Fruit fly (Drosophila melanogaster) whole organism, wandering third instar larva: ENCODE measurements around the gene sloth1.

ENCODE experiments used
- Abd-B ChIP-seq: fragments of >200 bp; optimal IDR thresholded peaks from 2 replicates; lab custom pipeline; 2017; ENCODE audit warnings: missing biosample characterization, missing genetic modification characterization
- CG32264 ChIP-seq: fragments of 200-800 bp; sonication (Bioruptor generic); optimal IDR thresholded peaks from 2 replicates; lab custom pipeline; 2016; ENCODE audit warnings: missing biosample characterization, missing genetic modification characterization
- CG9705 ChIP-seq: fragments of 200-800 bp; sonication (Bioruptor generic); optimal IDR thresholded peaks from 2 replicates; lab custom pipeline; 2018; ENCODE audit warnings: missing biosample characterization, mild to moderate bottlenecking, missing genetic modification characterization
- CrebA ChIP-seq: fragments of 200-800 bp; sonication (Bioruptor generic); optimal IDR thresholded peaks from 2 replicates; lab custom pipeline; 2016; ENCODE audit warnings: missing biosample characterization, mild to moderate bottlenecking, missing genetic modification characterization, borderline replicate concordance
- Dfd ChIP-seq: fragments of >200 bp; optimal IDR thresholded peaks from 2 replicates; lab custom pipeline; 2017; ENCODE audit warnings: missing biosample characterization, missing genetic modification characterization
- Dif ChIP-seq: fragments of 200-275, 200-300 bp; sonication (Bioruptor generic); optimal IDR thresholded peaks from 2 replicates; lab custom pipeline; 2018; ENCODE audit warnings: missing biosample characterization, missing genetic modification characterization; ENCODE audit not compliant: partially characterized antibody
- GATAd ChIP-seq: sonication (Bioruptor generic); optimal IDR thresholded peaks from 2 replicates; lab custom pipeline; 2016; ENCODE audit warnings: missing biosample characterization, missing genetic modification characterization
- HLH106 ChIP-seq: fragments of 200-800 bp; optimal IDR thresholded peaks from 3 replicates; lab custom pipeline; 2019; ENCODE audit warnings: missing biosample characterization, mild to moderate bottlenecking, missing genetic modification characterization, moderate library complexity
- Hnf4 ChIP-seq: fragments of 200-800 bp; sonication (Bioruptor generic); optimal IDR thresholded peaks from 2 replicates; lab custom pipeline; 2016; ENCODE audit warnings: missing biosample characterization, mild to moderate bottlenecking, missing genetic modification characterization
- Hr78 ChIP-seq: fragments of >200 bp; optimal IDR thresholded peaks from 2 replicates; lab custom pipeline; 2017; ENCODE audit warnings: missing biosample characterization, missing genetic modification characterization
- Hr83 ChIP-seq: fragments of 200-300 bp; sonication (Bioruptor generic); optimal IDR thresholded peaks from 2 replicates; lab custom pipeline; 2016; ENCODE audit warnings: missing biosample characterization, mild to moderate bottlenecking, missing genetic modification characterization, moderate library complexity; ENCODE audit not compliant: poor library complexity, severe bottlenecking
- Jra ChIP-seq: sonication (Bioruptor generic); optimal IDR thresholded peaks from 2 replicates; lab custom pipeline; 2016; ENCODE audit warnings: missing biosample characterization, missing genetic modification characterization
- Mio ChIP-seq: sonication (Bioruptor generic); optimal IDR thresholded peaks from 2 replicates; lab custom pipeline; 2016; ENCODE audit warnings: missing biosample characterization, missing genetic modification characterization
- Myc ChIP-seq: fragments of >200 bp; optimal IDR thresholded peaks from 2 replicates; lab custom pipeline; 2017
- N ChIP-seq: fragments of >200 bp; optimal IDR thresholded peaks from 2 replicates; lab custom pipeline; 2018; ENCODE audit warnings: missing biosample characterization, missing external identifiers, missing genetic modification characterization
- OdsH ChIP-seq: fragments of 200-800 bp; sonication (Bioruptor generic); optimal IDR thresholded peaks from 2 replicates; lab custom pipeline; 2016; ENCODE audit warnings: missing biosample characterization, mild to moderate bottlenecking, missing genetic modification characterization
- Rel ChIP-seq, 2 experiments: fragments of 200-800 bp; sonication (Bioruptor generic) in 1 of 2; optimal IDR thresholded peaks; 2 replicates in 1 of 2; 3 replicates in 1 of 2; lab custom pipeline; 2016 to 2019; ENCODE audit warnings: mild to moderate bottlenecking in 2 of 2, missing biosample characterization in 2 of 2, missing genetic modification characterization in 2 of 2, moderate library complexity in 1 of 2
- Sp1 ChIP-seq: fragments of 200-800 bp; sonication (Bioruptor generic); optimal IDR thresholded peaks from 3 replicates; lab custom pipeline; 2019; ENCODE audit warnings: missing biosample characterization, mild to moderate bottlenecking, missing genetic modification characterization, moderate library complexity
- Vsx2 ChIP-seq: fragments of 200-300, 225-300 bp; sonication (Bioruptor generic); optimal IDR thresholded peaks from 2 replicates; lab custom pipeline; 2018; ENCODE audit warnings: missing biosample characterization, missing genetic modification characterization; ENCODE audit not compliant: partially characterized antibody
- br ChIP-seq: fragments of 200-800 bp; sonication (Bioruptor generic); optimal IDR thresholded peaks from 2 replicates; lab custom pipeline; 2016; ENCODE audit warnings: missing biosample characterization, missing genetic modification characterization
- brk ChIP-seq: fragments of 200-800 bp; sonication (Bioruptor generic); optimal IDR thresholded peaks from 2 replicates; lab custom pipeline; 2016; ENCODE audit warnings: missing biosample characterization, mild to moderate bottlenecking, missing genetic modification characterization
- dl ChIP-seq, 2 experiments: fragments of 175-275, 200-275 bp in 1 of 2; fragments of 200-275 bp in 1 of 2; sonication (Bioruptor generic); optimal IDR thresholded peaks; lab custom pipeline; 2018; ENCODE audit warnings: mild to moderate bottlenecking in 2 of 2, missing biosample characterization in 2 of 2, missing genetic modification characterization in 2 of 2, moderate library complexity in 2 of 2; ENCODE audit not compliant: partially characterized antibody in 2 of 2, insufficient read depth in 1 of 2
- dmrt93B ChIP-seq: fragments of 200-800 bp; sonication (Bioruptor generic); optimal IDR thresholded peaks from 2 replicates; lab custom pipeline; 2018; ENCODE audit warnings: missing biosample characterization, mild to moderate bottlenecking, missing genetic modification characterization
- dsf ChIP-seq: sonication (Bioruptor generic); optimal IDR thresholded peaks from 2 replicates; lab custom pipeline; 2016; ENCODE audit warnings: missing biosample characterization, missing genetic modification characterization, borderline replicate concordance
- ey ChIP-seq: fragments of 200-800 bp; sonication (Bioruptor generic); optimal IDR thresholded peaks from 2 replicates; lab custom pipeline; 2016; ENCODE audit warnings: missing biosample characterization, missing genetic modification characterization
- foxo ChIP-seq, 2 experiments: fragments of 200-800 bp; sonication (Bioruptor generic); optimal IDR thresholded peaks; 2 replicates in 1 of 2; 3 replicates in 1 of 2; lab custom pipeline; 2016 to 2017; ENCODE audit warnings: missing biosample characterization in 2 of 2, missing genetic modification characterization in 2 of 2
- fru ChIP-seq: fragments of 200-800 bp; sonication (Bioruptor generic); optimal IDR thresholded peaks from 3 replicates; lab custom pipeline; 2016; ENCODE audit warnings: missing biosample characterization, mild to moderate bottlenecking, missing genetic modification characterization
- h ChIP-seq: fragments of 200-800 bp; sonication (Bioruptor generic); optimal IDR thresholded peaks from 3 replicates; lab custom pipeline; 2016; ENCODE audit warnings: missing biosample characterization, mild to moderate bottlenecking, missing genetic modification characterization
- jim ChIP-seq: fragments of 175-275, 200-325 bp; sonication (Bioruptor generic); optimal IDR thresholded peaks from 2 replicates; lab custom pipeline; 2016; ENCODE audit warnings: missing biosample characterization, mild to moderate bottlenecking, missing genetic modification characterization
- lola ChIP-seq: fragments of >200 bp; optimal IDR thresholded peaks from 2 replicates; lab custom pipeline; 2017; ENCODE audit warnings: missing biosample characterization, missing genetic modification characterization
- pan ChIP-seq: fragments of >200 bp; optimal IDR thresholded peaks from 2 replicates; lab custom pipeline; 2017
- psq ChIP-seq: fragments of 200-800 bp; sonication (Bioruptor generic); optimal IDR thresholded peaks from 3 replicates; lab custom pipeline; 2017; ENCODE audit warnings: missing biosample characterization, mild to moderate bottlenecking, missing genetic modification characterization, moderate library complexity
- rgr ChIP-seq: fragments of 200-800 bp; sonication (Bioruptor generic); optimal IDR thresholded peaks from 3 replicates; lab custom pipeline; 2016; ENCODE audit warnings: missing biosample characterization, mild to moderate bottlenecking, missing genetic modification characterization
- sage ChIP-seq: fragments of 200-800 bp; sonication (Bioruptor generic); optimal IDR thresholded peaks from 2 replicates; lab custom pipeline; 2016; ENCODE audit warnings: missing biosample characterization, mild to moderate bottlenecking, missing genetic modification characterization
- sv ChIP-seq: fragments of 200-800 bp; sonication (Bioruptor generic); optimal IDR thresholded peaks from 3 replicates; lab custom pipeline; 2016; ENCODE audit warnings: missing biosample characterization, missing genetic modification characterization
- tai ChIP-seq: sonication (Bioruptor generic); optimal IDR thresholded peaks from 2 replicates; lab custom pipeline; 2016; ENCODE audit warnings: missing biosample characterization, missing genetic modification characterization
- woc ChIP-seq: sonication (Bioruptor generic); optimal IDR thresholded peaks from 2 replicates; lab custom pipeline; 2016; ENCODE audit warnings: missing biosample characterization, mild to moderate bottlenecking, missing genetic modification characterization

sloth1 gene

DNA sequence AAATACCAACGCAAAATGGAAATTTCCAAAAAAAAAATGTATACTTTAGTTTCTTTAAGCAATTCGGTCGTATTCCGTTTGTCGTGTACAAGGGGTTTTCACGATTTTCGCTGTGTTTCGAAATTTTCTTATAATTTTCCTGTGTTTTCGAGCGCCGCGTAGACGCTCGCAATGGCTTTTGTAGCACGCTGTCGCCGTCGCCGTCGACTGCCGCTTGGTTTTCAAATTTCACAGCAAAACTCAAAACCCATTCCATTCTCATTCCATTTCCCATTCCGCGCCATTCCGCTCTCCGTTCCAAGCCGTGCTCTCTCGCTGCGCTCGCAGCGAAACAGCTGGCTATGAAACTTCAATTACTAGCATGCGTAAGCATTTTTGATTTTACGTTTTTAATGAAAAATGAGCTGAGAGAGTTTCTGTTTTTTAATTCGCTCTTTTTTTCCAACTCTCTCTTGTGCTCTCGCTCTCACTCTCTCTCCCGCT is 29.6 kb upstream of the sloth1 start (continued):
- TF ChIP-seq h (peak; percentile 8), jim (GFP tag; lab: Kevin White, UChicago) (no peak), rgr (peak; percentile 17), br (GFP tag; lab: Kevin White, UChicago) (peak; percentile 29), Dfd (no peak), Mio (GFP tag; lab: Kevin White, UChicago) (no peak)

DNA sequence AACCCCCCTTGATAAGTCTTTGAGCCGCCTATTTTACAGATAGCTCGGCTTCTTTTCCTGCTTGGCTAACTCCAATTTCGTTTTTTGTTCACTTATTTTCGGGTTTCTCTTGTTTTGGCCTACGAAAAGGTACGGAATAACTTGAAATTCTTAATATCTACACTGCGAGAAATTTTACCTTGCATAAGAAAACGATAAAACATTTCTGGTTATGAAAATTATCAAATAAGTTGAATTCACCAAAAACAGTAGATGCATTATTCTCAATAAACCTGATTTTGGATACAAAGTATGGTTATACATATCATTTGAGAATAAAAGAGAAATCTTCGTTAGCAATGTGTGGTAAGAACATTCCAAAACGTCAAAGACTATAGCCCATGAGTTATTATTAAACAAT is 29.1 kb upstream of the sloth1 start:
- TF ChIP-seq fru (peak; percentile 55), dl (GFP tag; optimal IDR thresholded peaks at IDR 0.05; lab: Kevin White, UChicago; ENCODE audit: insufficient read depth in 1 of 2, partially characterized antibody in 2 of 2) (no peak), woc (GFP tag; lab: Kevin White, UChicago) (peak; percentile 12), rgr (peak; percentile 24), pan (lab: Kevin White, UChicago) (no peak), Jra (GFP tag; lab: Kevin White, UChicago) (no peak), lola (GFP tag; lab: Kevin White, UChicago) (no peak), tai (peak; percentile 43), Sp1 (GFP tag; lab: Kevin White, UChicago) (peak; percentile 62), h (peak; percentile 9), sage (GFP tag; lab: Kevin White, UChicago) (no peak), Hnf4 (GFP tag; lab: Kevin White, UChicago) (peak; percentile 34), psq (GFP tag; lab: Kevin White, UChicago) (no peak), dsf (GFP tag; lab: Kevin White, UChicago) (no peak), Mio (GFP tag; lab: Kevin White, UChicago) (no peak), CG32264 (GFP tag; lab: Kevin White, UChicago) (no peak), CrebA (no peak), foxo (GFP tag; optimal IDR thresholded peaks at IDR 0.05; lab: Kevin White, UChicago) (peak in 1 of 2 experiments; percentile 27), Vsx2 (GFP tag; lab: Kevin White, UChicago) (no peak), HLH106 (peak; percentile 34), OdsH (GFP tag; lab: Kevin White, UChicago) (peak; percentile 2), brk (GFP tag; lab: Kevin White, UChicago) (no peak), sv (GFP tag; lab: Kevin White, UChicago) (no peak), Rel (GFP tag; optimal IDR thresholded peaks at IDR 0.05; lab: Kevin White, UChicago) (no peak), Rel (tag; optimal IDR thresholded peaks at IDR 0.05; lab: Kevin White, UChicago) (no peak), N (GFP tag; lab: Kevin White, UChicago) (no peak)

DNA sequence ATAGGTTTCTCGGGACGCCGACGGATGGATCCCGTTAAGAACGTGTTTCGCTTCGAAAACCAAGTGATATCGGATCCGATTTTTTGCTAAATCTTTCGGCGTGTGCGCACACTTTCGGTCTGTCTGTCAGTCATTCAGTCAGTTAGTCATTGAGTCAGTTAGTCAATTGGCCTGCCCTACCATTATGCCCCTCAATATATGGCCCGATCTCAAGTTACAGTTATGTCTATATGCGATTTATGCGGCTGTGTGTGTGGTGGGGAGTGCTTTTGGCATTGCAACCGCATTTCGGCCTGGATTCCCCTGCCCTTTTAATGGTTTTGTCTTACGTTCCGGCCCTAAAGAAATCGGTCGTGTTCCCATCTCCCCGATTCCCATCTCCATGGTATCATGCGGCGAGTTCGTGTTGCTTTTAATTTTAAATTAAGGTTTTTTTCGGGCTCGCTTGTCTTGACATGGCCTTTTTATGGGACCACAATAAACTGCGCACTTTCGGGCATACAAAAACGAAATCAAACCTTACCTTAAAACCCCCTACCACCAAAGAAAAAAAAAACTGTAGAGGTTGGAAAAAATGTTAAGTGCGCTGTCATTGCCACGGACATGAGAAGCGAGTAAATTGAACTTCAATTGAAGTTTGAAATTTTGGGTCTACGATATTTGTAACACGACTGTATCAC is 28.3 kb upstream of the sloth1 start:
- TF ChIP-seq h (no peak), dmrt93B (GFP tag; lab: Kevin White, UChicago) (no peak), dl (GFP tag; optimal IDR thresholded peaks at IDR 0.05; lab: Kevin White, UChicago; ENCODE audit: insufficient read depth in 1 of 2, partially characterized antibody in 2 of 2) (no peak), dsf (GFP tag; lab: Kevin White, UChicago) (no peak), Rel (GFP tag; optimal IDR thresholded peaks at IDR 0.05; lab: Kevin White, UChicago) (no peak), Rel (tag; optimal IDR thresholded peaks at IDR 0.05; lab: Kevin White, UChicago) (peak; percentile 11)

DNA sequence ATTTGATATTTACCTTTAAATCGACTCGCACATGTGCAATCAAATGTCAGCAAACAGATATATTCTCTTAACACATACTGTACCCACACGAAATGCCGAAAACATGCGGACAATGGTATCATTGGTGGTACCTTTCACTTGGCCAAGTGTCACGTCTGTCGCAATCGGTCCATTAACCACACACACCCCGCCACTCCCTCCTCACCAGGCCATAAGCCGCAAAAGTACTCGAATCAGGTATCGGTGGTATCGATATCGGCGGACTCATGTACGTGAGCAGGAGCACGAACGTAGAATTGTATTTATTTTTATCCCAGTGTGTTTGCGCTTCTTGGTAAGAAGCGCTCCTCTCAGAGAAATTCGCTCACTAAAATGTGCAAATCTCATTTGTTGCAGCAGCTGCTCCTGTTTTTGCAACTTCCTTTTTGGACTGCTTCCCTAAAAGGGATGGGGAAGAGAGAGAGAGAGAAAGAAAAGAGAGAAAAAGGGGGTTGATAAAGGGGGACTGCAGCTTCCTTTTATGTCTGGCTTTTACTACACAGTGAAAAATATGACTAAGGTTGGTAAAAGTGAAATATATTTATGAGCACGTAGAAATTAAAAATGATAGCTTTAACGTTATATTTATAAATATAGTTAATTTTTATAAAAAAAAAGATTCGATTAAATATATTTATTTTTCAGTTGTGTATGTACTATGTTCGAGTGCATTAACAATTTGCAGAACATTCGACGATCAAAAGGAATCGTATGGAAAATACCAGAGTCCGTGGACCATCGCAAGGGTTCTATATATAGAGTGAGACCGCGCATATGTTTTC is 27.4 kb upstream of the sloth1 start:
- TF ChIP-seq Hr83 (GFP tag; lab: Kevin White, UChicago) (no peak), Dif (GFP tag; lab: Kevin White, UChicago) (peak; percentile 34), Dfd (no peak), jim (GFP tag; lab: Kevin White, UChicago) (no peak), Abd-B (GFP tag; lab: Kevin White, UChicago) (no peak), rgr (peak; percentile 49), brk (GFP tag; lab: Kevin White, UChicago) (peak; percentile 47), h (peak; percentile 19), Vsx2 (GFP tag; lab: Kevin White, UChicago) (peak; percentile 30), Jra (GFP tag; lab: Kevin White, UChicago) (no peak), dmrt93B (GFP tag; lab: Kevin White, UChicago) (peak; percentile 34), lola (GFP tag; lab: Kevin White, UChicago) (no peak), psq (GFP tag; lab: Kevin White, UChicago) (peak; percentile 92), GATAd (GFP tag; lab: Kevin White, UChicago) (no peak), fru (peak; percentile 57), CG9705 (GFP tag; lab: Kevin White, UChicago) (no peak), Hr78 (no peak), ey (GFP tag; lab: Kevin White, UChicago) (peak; percentile 25), Sp1 (GFP tag; lab: Kevin White, UChicago) (peak; percentile 73), CrebA (no peak), tai (no peak), N (GFP tag; lab: Kevin White, UChicago) (no peak), HLH106 (peak; percentile 47), CG32264 (GFP tag; lab: Kevin White, UChicago) (no peak), dsf (GFP tag; lab: Kevin White, UChicago) (no peak), Hnf4 (GFP tag; lab: Kevin White, UChicago) (peak; percentile 11), Myc (lab: Kevin White, UChicago) (no peak)
